Worm (Caenorhabditis elegans): ENCODE measurements around the gene nlp-101.

DNA sequence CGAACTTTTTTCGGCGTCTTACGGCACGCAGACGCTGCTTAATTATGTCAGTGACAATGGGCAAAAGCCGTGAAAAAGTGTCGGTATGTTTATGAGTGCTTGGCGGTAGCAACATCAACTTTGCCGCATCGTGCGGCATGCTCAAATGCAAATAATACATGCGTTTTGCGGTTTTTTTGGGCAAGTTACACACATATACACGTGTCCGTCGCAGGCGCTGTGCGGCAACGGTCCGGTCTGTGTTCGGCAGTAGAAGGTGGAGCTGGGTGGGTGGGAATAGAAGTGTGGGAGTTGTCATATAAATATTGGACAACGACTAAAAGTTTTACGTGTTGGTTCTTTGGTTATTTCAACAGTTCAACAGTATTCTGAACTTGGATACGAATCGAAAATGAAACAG lies 3.6 kb downstream of the nlp-101 start, which contains the start of gene idpp-11:
- TF ChIP-seq vab-15 (tag; optimal IDR thresholded peaks at IDR 0.05) (no peak), nhr-76 (tag; optimal IDR thresholded peaks at IDR 0.05) (no peak), sox-4 (tag; optimal IDR thresholded peaks at IDR 0.05) (no peak), rnt-1 (tag; optimal IDR thresholded peaks at IDR 0.05) (no peak)

Measured in whole organism, L1 larva.